Worm (Caenorhabditis elegans) whole organism, L2 larva: ENCODE results near the gene phf-10.

ENCODE experiments used
- C34F6.9 ChIP-seq: fragments of 150-350 bp; optimal IDR thresholded peaks from 2 replicates; lab custom pipeline; 2014; ENCODE audit warnings: missing biosample characterization, missing genetic modification characterization
- F13H6.1 ChIP-seq: sonication (generic microtip); optimal IDR thresholded peaks from 2 replicates; lab custom pipeline; 2016; ENCODE audit warnings: missing genetic modification characterization, missing compliant biosample characterization
- R02D3.7 ChIP-seq: fragments of 150-350 bp; optimal IDR thresholded peaks from 2 replicates; lab custom pipeline; 2014; ENCODE audit warnings: missing biosample characterization, missing genetic modification characterization
- Y55F3AM.14 ChIP-seq: fragments of 200-800 bp; sonication (Bioruptor generic); optimal IDR thresholded peaks from 2 replicates; lab custom pipeline; 2018; ENCODE audit warnings: mild to moderate bottlenecking, missing genetic modification characterization, missing compliant biosample characterization
- ZK546.5 ChIP-seq: sonication (generic microtip); optimal IDR thresholded peaks from 2 replicates; lab custom pipeline; 2017; ENCODE audit warnings: missing biosample characterization, missing genetic modification characterization
- alr-1 ChIP-seq: fragments of 150-350 bp; optimal IDR thresholded peaks from 2 replicates; lab custom pipeline; 2014; ENCODE audit warnings: missing biosample characterization, missing genetic modification characterization
- aly-2 ChIP-seq: fragments of 150-350 bp; optimal IDR thresholded peaks from 2 replicates; lab custom pipeline; 2014; ENCODE audit warnings: missing biosample characterization, missing genetic modification characterization
- ama-1 ChIP-seq: fragments of 150-350 bp; optimal IDR thresholded peaks from 2 replicates; lab custom pipeline; 2018; ENCODE audit warnings: inconsistent platforms
- blmp-1 ChIP-seq: sonication (generic microtip); optimal IDR thresholded peaks from 2 replicates; lab custom pipeline; 2017; ENCODE audit warnings: missing genetic modification characterization, mild to moderate bottlenecking, missing compliant biosample characterization, antibody characterized with exemption, moderate library complexity; ENCODE audit not compliant: insufficient read depth
- ceh-16 ChIP-seq: fragments of 150-350 bp; optimal IDR thresholded peaks from 2 replicates; lab custom pipeline; 2014; ENCODE audit warnings: missing biosample characterization, missing genetic modification characterization
- ceh-82 ChIP-seq: fragments of 150-350 bp; optimal IDR thresholded peaks from 2 replicates; lab custom pipeline; 2014; ENCODE audit warnings: missing biosample characterization, missing genetic modification characterization
- crh-2 ChIP-seq: sonication (generic microtip); optimal IDR thresholded peaks from 2 replicates; lab custom pipeline; 2017; ENCODE audit warnings: missing biosample characterization, missing genetic modification characterization
- dmd-4 ChIP-seq: sonication (generic microtip); optimal IDR thresholded peaks from 2 replicates; lab custom pipeline; 2017; ENCODE audit warnings: missing biosample characterization, missing genetic modification characterization
- egl-27 ChIP-seq: sonication (generic microtip); optimal IDR thresholded peaks from 3 replicates; lab custom pipeline; 2017; ENCODE audit warnings: missing biosample characterization, missing genetic modification reagents, missing genetic modification characterization
- elt-1 ChIP-seq: fragments of 150-350 bp; optimal IDR thresholded peaks from 2 replicates; lab custom pipeline; 2014; ENCODE audit warnings: missing biosample characterization, missing genetic modification characterization
- elt-3 ChIP-seq: sonication (generic microtip); optimal IDR thresholded peaks from 2 replicates; lab custom pipeline; 2017; ENCODE audit warnings: missing biosample characterization, missing genetic modification characterization
- fos-1 ChIP-seq: fragments of 150-350 bp; optimal IDR thresholded peaks from 2 replicates; lab custom pipeline; 2014; ENCODE audit warnings: missing biosample characterization, missing genetic modification characterization
- gmeb-1 ChIP-seq: fragments of 150-350 bp; optimal IDR thresholded peaks from 2 replicates; lab custom pipeline; 2014; ENCODE audit warnings: missing biosample characterization, missing genetic modification characterization
- lin-13 ChIP-seq: fragments of 150-350 bp; optimal IDR thresholded peaks from 2 replicates; lab custom pipeline; 2014; ENCODE audit warnings: missing biosample characterization, missing genetic modification reagents, missing genetic modification characterization
- lin-39 ChIP-seq: fragments of 150-350 bp; optimal IDR thresholded peaks from 2 replicates; lab custom pipeline; 2014; ENCODE audit warnings: missing biosample characterization, missing genetic modification reagents, missing genetic modification characterization
- lsy-2 ChIP-seq, 2 experiments: fragments of 150-350 bp in 1 of 2; sonication (generic microtip) in 1 of 2; optimal IDR thresholded peaks; 2 replicates each; lab custom pipeline; 2014 to 2017; ENCODE audit warnings: missing biosample characterization in 2 of 2, missing genetic modification characterization in 2 of 2
- mab-5 ChIP-seq: fragments of 150-350 bp; optimal IDR thresholded peaks from 2 replicates; lab custom pipeline; 2014; ENCODE audit warnings: missing biosample characterization, missing genetic modification characterization
- mbf-1 ChIP-seq: sonication (generic microtip); optimal IDR thresholded peaks from 2 replicates; lab custom pipeline; 2017; ENCODE audit warnings: missing biosample characterization, missing genetic modification characterization
- mdl-1 ChIP-seq, 2 experiments: fragments of 150-350 bp in 1 of 2; sonication (generic microtip) in 1 of 2; optimal IDR thresholded peaks; 2 replicates each; lab custom pipeline; 2017; ENCODE audit warnings: missing biosample characterization in 2 of 2, missing genetic modification characterization in 2 of 2
- nhr-10 ChIP-seq: sonication (generic microtip); optimal IDR thresholded peaks from 2 replicates; lab custom pipeline; 2017; ENCODE audit warnings: missing biosample characterization, missing genetic modification characterization
- nhr-11 ChIP-seq: fragments of 150-350 bp; optimal IDR thresholded peaks from 2 replicates; lab custom pipeline; 2014; ENCODE audit warnings: missing biosample characterization, missing genetic modification characterization
- nhr-12 ChIP-seq: fragments of 150-350 bp; optimal IDR thresholded peaks from 2 replicates; lab custom pipeline; 2014; ENCODE audit warnings: missing biosample characterization, missing genetic modification characterization
- nhr-129 ChIP-seq: fragments of 150-350 bp; optimal IDR thresholded peaks from 2 replicates; lab custom pipeline; 2014; ENCODE audit warnings: missing biosample characterization, missing genetic modification characterization
- nhr-21 ChIP-seq: fragments of 150-350 bp; optimal IDR thresholded peaks from 2 replicates; lab custom pipeline; 2014; ENCODE audit warnings: missing biosample characterization, missing genetic modification characterization
- nhr-237 ChIP-seq: fragments of 150-350 bp; optimal IDR thresholded peaks from 2 replicates; lab custom pipeline; 2014; ENCODE audit warnings: missing biosample characterization, missing genetic modification characterization
- nhr-25 ChIP-seq: fragments of 150-350 bp; sonication (generic microtip); optimal IDR thresholded peaks from 3 replicates; lab custom pipeline; 2014; ENCODE audit warnings: missing biosample characterization, missing genetic modification characterization
- nhr-6 ChIP-seq: fragments of 150-350 bp; optimal IDR thresholded peaks from 2 replicates; lab custom pipeline; 2014; ENCODE audit warnings: missing biosample characterization, missing genetic modification characterization
- nhr-77 ChIP-seq: fragments of 150-350 bp; optimal IDR thresholded peaks from 2 replicates; lab custom pipeline; 2014; ENCODE audit warnings: missing biosample characterization, missing genetic modification characterization
- peb-1 ChIP-seq: fragments of 150-350 bp; optimal IDR thresholded peaks from 2 replicates; lab custom pipeline; 2014; ENCODE audit warnings: missing biosample characterization, missing genetic modification characterization
- sem-4 ChIP-seq: fragments of 150-350 bp; optimal IDR thresholded peaks from 2 replicates; lab custom pipeline; 2014; ENCODE audit warnings: missing biosample characterization, missing genetic modification reagents, missing genetic modification characterization
- sma-3 ChIP-seq: sonication (generic microtip); optimal IDR thresholded peaks from 2 replicates; lab custom pipeline; 2016; ENCODE audit warnings: missing genetic modification reagents, missing genetic modification characterization, missing compliant biosample characterization
- sma-9 ChIP-seq, 2 experiments: fragments of 150-350 bp in 1 of 2; sonication (generic microtip) in 1 of 2; optimal IDR thresholded peaks; 2 replicates each; lab custom pipeline; 2014 to 2016; ENCODE audit warnings: missing genetic modification characterization in 2 of 2, mild to moderate bottlenecking in 1 of 2, missing biosample characterization in 1 of 2, missing compliant biosample characterization in 1 of 2, missing genetic modification reagents in 1 of 2, moderate library complexity in 1 of 2
- snpc-4 ChIP-seq: fragments of 150-350 bp; optimal IDR thresholded peaks from 2 replicates; lab custom pipeline; 2014; ENCODE audit warnings: missing biosample characterization, missing genetic modification characterization
- unc-39 ChIP-seq: fragments of 150-350 bp; optimal IDR thresholded peaks from 2 replicates; lab custom pipeline; 2014; ENCODE audit warnings: missing biosample characterization, missing genetic modification characterization
- unc-55 ChIP-seq: fragments of 150-350 bp; sonication (generic microtip); optimal IDR thresholded peaks from 3 replicates; lab custom pipeline; 2014; ENCODE audit warnings: missing biosample characterization, missing genetic modification reagents, missing genetic modification characterization
- unc-62 ChIP-seq: fragments of 150-350 bp; optimal IDR thresholded peaks from 2 replicates; lab custom pipeline; 2014; ENCODE audit warnings: missing biosample characterization, missing genetic modification reagents, missing genetic modification characterization
- zag-1 ChIP-seq: fragments of 150-350 bp; optimal IDR thresholded peaks from 2 replicates; lab custom pipeline; 2014; ENCODE audit warnings: missing biosample characterization, missing genetic modification characterization
- ztf-1 ChIP-seq: fragments of 200-800 bp; sonication (Bioruptor generic); conservative IDR thresholded peaks from 2 replicates; pipeline ENCODE4 v1.3.6; 2022; ENCODE audit warnings: missing genetic modification characterization, missing compliant biosample characterization
- ztf-11 ChIP-seq: sonication (generic microtip); optimal IDR thresholded peaks from 2 replicates; lab custom pipeline; 2017; ENCODE audit warnings: missing biosample characterization, missing genetic modification characterization

The phf-10 gene

DNA sequence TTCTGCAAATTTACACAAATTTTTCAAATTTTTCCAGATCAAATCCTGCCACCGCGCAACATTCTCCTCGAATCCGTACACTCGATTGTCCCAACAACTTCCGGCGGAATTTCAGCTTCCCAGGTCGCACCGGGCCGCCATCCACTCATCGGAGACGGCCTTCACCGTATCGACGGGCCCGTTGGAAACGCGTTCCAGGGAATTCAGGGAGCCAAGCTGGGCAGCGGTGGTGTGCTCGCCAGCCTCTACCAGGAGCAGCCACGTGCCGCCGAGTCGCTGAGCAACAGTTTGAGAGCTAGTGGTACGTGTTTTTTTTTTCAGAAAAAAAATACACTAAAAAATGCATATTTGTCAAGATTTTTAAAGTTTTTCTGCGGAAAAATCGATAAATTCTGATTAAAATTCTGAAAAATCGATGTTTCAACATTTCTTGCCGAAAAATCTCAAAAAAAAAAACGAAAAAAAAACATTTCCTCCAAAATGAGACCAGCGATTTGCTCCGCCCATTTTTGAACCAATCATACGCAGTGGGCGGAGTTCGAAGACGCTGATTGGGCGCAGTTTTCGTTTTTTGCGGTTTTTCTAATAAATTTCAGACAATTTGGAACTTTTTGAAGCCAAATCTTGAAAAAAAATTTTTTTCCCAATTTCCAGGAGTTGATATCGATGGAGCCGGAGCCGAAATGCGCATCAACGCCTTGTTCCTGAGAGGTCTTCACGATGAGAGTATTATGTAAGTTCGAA is 45.8 kb upstream of the phf-10 start:
- no peak for TF ChIP-seq unc-39 (tag; lab: Kevin White, UChicago)
- no peak for TF ChIP-seq nhr-237 (tag; lab: Kevin White, UChicago)
- TF ChIP-seq fos-1 (tag; lab: Kevin White, UChicago): no peak
- no peak for TF ChIP-seq Y55F3AM.14
- TF ChIP-seq nhr-77 (tag; lab: Kevin White, UChicago): no peak
- TF ChIP-seq nhr-25: no peak
- no peak for TF ChIP-seq gmeb-1 (tag; lab: Kevin White, UChicago)
- no peak for TF ChIP-seq lin-39 (tag; lab: Kevin White, UChicago)
- TF ChIP-seq mbf-1: no peak
- no peak for TF ChIP-seq crh-2
- no peak for TF ChIP-seq lsy-2 (tag; optimal IDR thresholded peaks at IDR 0.05; lab: Kevin White, UChicago)
- TF ChIP-seq, all 48 proteins: peak for 0

DNA sequence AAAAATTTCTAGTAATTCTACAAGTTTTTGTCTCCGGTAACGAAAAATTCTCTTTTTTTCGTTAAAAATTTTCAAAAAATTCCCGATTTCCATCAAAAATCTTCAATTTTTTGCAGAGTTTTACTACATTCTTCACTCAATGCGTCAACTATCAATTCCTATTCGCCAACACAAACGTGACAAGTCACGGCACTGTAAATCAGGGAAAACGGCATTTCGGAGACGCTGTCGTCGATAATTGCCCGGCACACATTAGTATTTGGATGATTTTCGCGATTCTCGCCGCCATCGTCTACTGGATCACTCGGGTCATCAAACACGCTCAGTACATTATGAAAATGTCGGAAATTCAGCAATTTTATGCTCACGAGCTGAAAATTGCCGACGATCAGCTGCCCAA is 40.4 kb upstream of the phf-10 start:
- no peak for TF ChIP-seq gmeb-1 (tag; lab: Kevin White, UChicago)
- TF ChIP-seq ztf-11 (tag; lab: Kevin White, UChicago): no peak
- no peak for TF ChIP-seq lin-39 (tag; lab: Kevin White, UChicago)
- TF ChIP-seq dmd-4 (tag; lab: Kevin White, UChicago): no peak
- TF ChIP-seq nhr-77 (tag; lab: Kevin White, UChicago): no peak
- no peak for TF ChIP-seq elt-3 (tag; lab: Kevin White, UChicago)

DNA sequence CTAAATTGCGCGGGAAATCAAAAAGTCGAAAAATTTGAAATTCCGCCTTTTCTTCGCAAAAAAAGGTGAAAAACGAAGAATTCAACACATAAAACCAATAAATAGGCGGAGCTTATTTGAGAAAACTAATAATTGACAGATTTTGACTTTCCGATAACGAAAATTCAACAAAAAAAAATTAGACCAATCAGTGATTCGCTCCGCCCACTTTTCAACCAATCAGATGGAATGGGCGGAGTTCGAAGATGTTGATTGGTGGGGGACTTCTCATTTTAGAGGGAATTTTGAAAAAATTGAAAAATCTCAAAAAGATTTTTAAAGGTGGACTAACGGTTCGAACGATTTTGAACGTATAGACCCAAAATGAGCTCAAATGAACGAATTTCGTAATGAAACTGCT is 39.5 kb upstream of the phf-10 start:
- no peak for TF ChIP-seq unc-55 (GFP tag; lab: Kevin White, UChicago)
- TF ChIP-seq nhr-129 (tag; lab: Kevin White, UChicago): no peak
- TF ChIP-seq ZK546.5 (tag; lab: Kevin White, UChicago): no peak
- no peak for TF ChIP-seq zag-1 (tag; lab: Kevin White, UChicago)
- TF ChIP-seq ama-1 (lab: Kevin White, UChicago): no peak
- no peak for TF ChIP-seq alr-1 (tag; lab: Kevin White, UChicago)
- no peak for TF ChIP-seq ztf-11 (tag; lab: Kevin White, UChicago)
- TF ChIP-seq nhr-77 (tag; lab: Kevin White, UChicago): no peak
- TF ChIP-seq peb-1 (tag; lab: Kevin White, UChicago): no peak
- TF ChIP-seq nhr-6 (tag; lab: Kevin White, UChicago): no peak

DNA sequence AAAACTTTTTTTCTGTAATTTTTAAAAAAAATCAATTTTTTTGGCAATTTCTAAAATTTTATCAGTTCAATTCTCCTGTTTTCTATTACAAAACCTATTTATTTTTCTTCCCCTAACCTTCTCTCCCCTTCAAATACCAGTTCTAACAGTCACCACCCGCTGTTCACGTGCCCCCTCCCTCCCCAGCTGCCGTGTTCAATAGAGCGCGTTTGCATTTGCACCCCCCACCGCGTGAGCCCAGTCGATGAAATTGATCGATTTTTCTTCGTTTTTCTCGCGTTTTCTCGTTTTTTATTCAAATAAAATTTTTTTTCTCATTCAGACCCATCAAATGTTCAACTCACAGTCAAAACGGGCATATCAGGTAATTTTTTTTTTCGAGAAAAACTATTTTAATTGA is 37.7 kb upstream of the phf-10 start, which contains the start of gene atg-9:
TSS of gene atg-9 (plus strand) at position 332 of the 400 bp plus-strand sequence.
- TF ChIP-seq mdl-1 (tag; optimal IDR thresholded peaks at IDR 0.05; lab: Kevin White, UChicago) (peak; percentile 59 to 89), alr-1 (tag; lab: Kevin White, UChicago) (no peak), lin-13 (peak; percentile 53), aly-2 (tag; lab: Kevin White, UChicago) (no peak), snpc-4 (tag; lab: Kevin White, UChicago) (no peak), unc-55 (GFP tag; lab: Kevin White, UChicago) (peak; percentile 40), egl-27 (tag; lab: Kevin White, UChicago) (no peak), ZK546.5 (tag; lab: Kevin White, UChicago) (no peak), ama-1 (lab: Kevin White, UChicago) (peak; percentile 58), ztf-1 (GFP tag; lab: Robert Waterston, UW) (no peak), ceh-82 (tag; lab: Kevin White, UChicago) (no peak), dmd-4 (tag; lab: Kevin White, UChicago) (no peak), unc-62 (GFP tag; lab: Kevin White, UChicago) (no peak), nhr-10 (tag; lab: Kevin White, UChicago) (no peak), lin-39 (tag; lab: Kevin White, UChicago) (no peak), sma-9 (GFP tag; optimal IDR thresholded peaks at IDR 0.05; lab: Kevin White, UChicago) (peak; percentile 48), sma-9 (tag; optimal IDR thresholded peaks at IDR 0.05; lab: Kevin White, UChicago) (no peak), peb-1 (tag; lab: Kevin White, UChicago) (no peak), nhr-11 (tag; lab: Kevin White, UChicago) (no peak), sem-4 (peak; percentile 55), lsy-2 (tag; optimal IDR thresholded peaks at IDR 0.05; lab: Kevin White, UChicago) (peak; percentile 20 to 73), mbf-1 (no peak), gmeb-1 (tag; lab: Kevin White, UChicago) (peak; percentile 75), F13H6.1 (tag; lab: Kevin White, UChicago) (peak; percentile 50), nhr-12 (tag; lab: Kevin White, UChicago) (no peak), unc-39 (tag; lab: Kevin White, UChicago) (no peak), Y55F3AM.14 (peak; percentile 40), elt-3 (tag; lab: Kevin White, UChicago) (no peak), blmp-1 (tag; lab: Kevin White, UChicago) (peak; percentile 23), nhr-21 (tag; lab: Kevin White, UChicago) (peak; percentile 23), R02D3.7 (no peak), nhr-129 (tag; lab: Kevin White, UChicago) (peak; percentile 71), nhr-237 (tag; lab: Kevin White, UChicago) (no peak), ceh-16 (tag; lab: Kevin White, UChicago) (peak; percentile 57), mab-5 (tag; lab: Kevin White, UChicago) (peak; percentile 6), sma-3 (GFP tag; lab: Kevin White, UChicago) (peak; percentile 58), C34F6.9 (peak; percentile 80), elt-1 (tag; lab: Kevin White, UChicago) (no peak)
